Fruit fly (Drosophila melanogaster) whole organism, wandering third instar larva: ENCODE measurements around the gene alpha-PheRS.

Experiments used
- Abd-B ChIP-seq: fragments of >200 bp; optimal IDR thresholded peaks from 2 replicates; lab custom pipeline; 2017; ENCODE audit warnings: missing biosample characterization, missing genetic modification characterization
- CG32264 ChIP-seq: fragments of 200-800 bp; sonication (Bioruptor generic); optimal IDR thresholded peaks from 2 replicates; lab custom pipeline; 2016; ENCODE audit warnings: missing biosample characterization, missing genetic modification characterization
- CG9705 ChIP-seq: fragments of 200-800 bp; sonication (Bioruptor generic); optimal IDR thresholded peaks from 2 replicates; lab custom pipeline; 2018; ENCODE audit warnings: missing biosample characterization, mild to moderate bottlenecking, missing genetic modification characterization
- CrebA ChIP-seq: fragments of 200-800 bp; sonication (Bioruptor generic); optimal IDR thresholded peaks from 2 replicates; lab custom pipeline; 2016; ENCODE audit warnings: missing biosample characterization, mild to moderate bottlenecking, missing genetic modification characterization, borderline replicate concordance
- Dfd ChIP-seq: fragments of >200 bp; optimal IDR thresholded peaks from 2 replicates; lab custom pipeline; 2017; ENCODE audit warnings: missing biosample characterization, missing genetic modification characterization
- Dif ChIP-seq: fragments of 200-275, 200-300 bp; sonication (Bioruptor generic); optimal IDR thresholded peaks from 2 replicates; lab custom pipeline; 2018; ENCODE audit warnings: missing biosample characterization, missing genetic modification characterization; ENCODE audit not compliant: partially characterized antibody
- GATAd ChIP-seq: sonication (Bioruptor generic); optimal IDR thresholded peaks from 2 replicates; lab custom pipeline; 2016; ENCODE audit warnings: missing biosample characterization, missing genetic modification characterization
- HLH106 ChIP-seq: fragments of 200-800 bp; optimal IDR thresholded peaks from 3 replicates; lab custom pipeline; 2019; ENCODE audit warnings: missing biosample characterization, mild to moderate bottlenecking, missing genetic modification characterization, moderate library complexity
- Hnf4 ChIP-seq: fragments of 200-800 bp; sonication (Bioruptor generic); optimal IDR thresholded peaks from 2 replicates; lab custom pipeline; 2016; ENCODE audit warnings: missing biosample characterization, mild to moderate bottlenecking, missing genetic modification characterization
- Hr78 ChIP-seq: fragments of >200 bp; optimal IDR thresholded peaks from 2 replicates; lab custom pipeline; 2017; ENCODE audit warnings: missing biosample characterization, missing genetic modification characterization
- Hr83 ChIP-seq: fragments of 200-300 bp; sonication (Bioruptor generic); optimal IDR thresholded peaks from 2 replicates; lab custom pipeline; 2016; ENCODE audit warnings: missing biosample characterization, mild to moderate bottlenecking, missing genetic modification characterization, moderate library complexity; ENCODE audit not compliant: poor library complexity, severe bottlenecking
- Jra ChIP-seq: sonication (Bioruptor generic); optimal IDR thresholded peaks from 2 replicates; lab custom pipeline; 2016; ENCODE audit warnings: missing biosample characterization, missing genetic modification characterization
- Mio ChIP-seq: sonication (Bioruptor generic); optimal IDR thresholded peaks from 2 replicates; lab custom pipeline; 2016; ENCODE audit warnings: missing biosample characterization, missing genetic modification characterization
- Myc ChIP-seq: fragments of >200 bp; optimal IDR thresholded peaks from 2 replicates; lab custom pipeline; 2017
- N ChIP-seq: fragments of >200 bp; optimal IDR thresholded peaks from 2 replicates; lab custom pipeline; 2018; ENCODE audit warnings: missing biosample characterization, missing external identifiers, missing genetic modification characterization
- OdsH ChIP-seq: fragments of 200-800 bp; sonication (Bioruptor generic); optimal IDR thresholded peaks from 2 replicates; lab custom pipeline; 2016; ENCODE audit warnings: missing biosample characterization, mild to moderate bottlenecking, missing genetic modification characterization
- Rel ChIP-seq, 2 experiments: fragments of 200-800 bp; sonication (Bioruptor generic) in 1 of 2; optimal IDR thresholded peaks; 2 replicates in 1 of 2; 3 replicates in 1 of 2; lab custom pipeline; 2016 to 2019; ENCODE audit warnings: mild to moderate bottlenecking in 2 of 2, missing biosample characterization in 2 of 2, missing genetic modification characterization in 2 of 2, moderate library complexity in 1 of 2
- Sp1 ChIP-seq: fragments of 200-800 bp; sonication (Bioruptor generic); optimal IDR thresholded peaks from 3 replicates; lab custom pipeline; 2019; ENCODE audit warnings: missing biosample characterization, mild to moderate bottlenecking, missing genetic modification characterization, moderate library complexity
- Vsx2 ChIP-seq: fragments of 200-300, 225-300 bp; sonication (Bioruptor generic); optimal IDR thresholded peaks from 2 replicates; lab custom pipeline; 2018; ENCODE audit warnings: missing biosample characterization, missing genetic modification characterization; ENCODE audit not compliant: partially characterized antibody
- br ChIP-seq: fragments of 200-800 bp; sonication (Bioruptor generic); optimal IDR thresholded peaks from 2 replicates; lab custom pipeline; 2016; ENCODE audit warnings: missing biosample characterization, missing genetic modification characterization
- brk ChIP-seq: fragments of 200-800 bp; sonication (Bioruptor generic); optimal IDR thresholded peaks from 2 replicates; lab custom pipeline; 2016; ENCODE audit warnings: missing biosample characterization, mild to moderate bottlenecking, missing genetic modification characterization
- dl ChIP-seq, 2 experiments: fragments of 175-275, 200-275 bp in 1 of 2; fragments of 200-275 bp in 1 of 2; sonication (Bioruptor generic); optimal IDR thresholded peaks; lab custom pipeline; 2018; ENCODE audit warnings: mild to moderate bottlenecking in 2 of 2, missing biosample characterization in 2 of 2, missing genetic modification characterization in 2 of 2, moderate library complexity in 2 of 2; ENCODE audit not compliant: partially characterized antibody in 2 of 2, insufficient read depth in 1 of 2
- dmrt93B ChIP-seq: fragments of 200-800 bp; sonication (Bioruptor generic); optimal IDR thresholded peaks from 2 replicates; lab custom pipeline; 2018; ENCODE audit warnings: missing biosample characterization, mild to moderate bottlenecking, missing genetic modification characterization
- dsf ChIP-seq: sonication (Bioruptor generic); optimal IDR thresholded peaks from 2 replicates; lab custom pipeline; 2016; ENCODE audit warnings: missing biosample characterization, missing genetic modification characterization, borderline replicate concordance
- ey ChIP-seq: fragments of 200-800 bp; sonication (Bioruptor generic); optimal IDR thresholded peaks from 2 replicates; lab custom pipeline; 2016; ENCODE audit warnings: missing biosample characterization, missing genetic modification characterization
- foxo ChIP-seq, 2 experiments: fragments of 200-800 bp; sonication (Bioruptor generic); optimal IDR thresholded peaks; 2 replicates in 1 of 2; 3 replicates in 1 of 2; lab custom pipeline; 2016 to 2017; ENCODE audit warnings: missing biosample characterization in 2 of 2, missing genetic modification characterization in 2 of 2
- fru ChIP-seq: fragments of 200-800 bp; sonication (Bioruptor generic); optimal IDR thresholded peaks from 3 replicates; lab custom pipeline; 2016; ENCODE audit warnings: missing biosample characterization, mild to moderate bottlenecking, missing genetic modification characterization
- h ChIP-seq: fragments of 200-800 bp; sonication (Bioruptor generic); optimal IDR thresholded peaks from 3 replicates; lab custom pipeline; 2016; ENCODE audit warnings: missing biosample characterization, mild to moderate bottlenecking, missing genetic modification characterization
- jim ChIP-seq: fragments of 175-275, 200-325 bp; sonication (Bioruptor generic); optimal IDR thresholded peaks from 2 replicates; lab custom pipeline; 2016; ENCODE audit warnings: missing biosample characterization, mild to moderate bottlenecking, missing genetic modification characterization
- lola ChIP-seq: fragments of >200 bp; optimal IDR thresholded peaks from 2 replicates; lab custom pipeline; 2017; ENCODE audit warnings: missing biosample characterization, missing genetic modification characterization
- pan ChIP-seq: fragments of >200 bp; optimal IDR thresholded peaks from 2 replicates; lab custom pipeline; 2017
- psq ChIP-seq: fragments of 200-800 bp; sonication (Bioruptor generic); optimal IDR thresholded peaks from 3 replicates; lab custom pipeline; 2017; ENCODE audit warnings: missing biosample characterization, mild to moderate bottlenecking, missing genetic modification characterization, moderate library complexity
- rgr ChIP-seq: fragments of 200-800 bp; sonication (Bioruptor generic); optimal IDR thresholded peaks from 3 replicates; lab custom pipeline; 2016; ENCODE audit warnings: missing biosample characterization, mild to moderate bottlenecking, missing genetic modification characterization
- sage ChIP-seq: fragments of 200-800 bp; sonication (Bioruptor generic); optimal IDR thresholded peaks from 2 replicates; lab custom pipeline; 2016; ENCODE audit warnings: missing biosample characterization, mild to moderate bottlenecking, missing genetic modification characterization
- sv ChIP-seq: fragments of 200-800 bp; sonication (Bioruptor generic); optimal IDR thresholded peaks from 3 replicates; lab custom pipeline; 2016; ENCODE audit warnings: missing biosample characterization, missing genetic modification characterization
- tai ChIP-seq: sonication (Bioruptor generic); optimal IDR thresholded peaks from 2 replicates; lab custom pipeline; 2016; ENCODE audit warnings: missing biosample characterization, missing genetic modification characterization
- usp ChIP-seq: fragments of >200 bp; optimal IDR thresholded peaks from 2 replicates; lab custom pipeline; 2017; ENCODE audit warnings: missing biosample characterization, missing genetic modification characterization
- woc ChIP-seq: sonication (Bioruptor generic); optimal IDR thresholded peaks from 2 replicates; lab custom pipeline; 2016; ENCODE audit warnings: missing biosample characterization, mild to moderate bottlenecking, missing genetic modification characterization

Gene alpha-PheRS

DNA sequence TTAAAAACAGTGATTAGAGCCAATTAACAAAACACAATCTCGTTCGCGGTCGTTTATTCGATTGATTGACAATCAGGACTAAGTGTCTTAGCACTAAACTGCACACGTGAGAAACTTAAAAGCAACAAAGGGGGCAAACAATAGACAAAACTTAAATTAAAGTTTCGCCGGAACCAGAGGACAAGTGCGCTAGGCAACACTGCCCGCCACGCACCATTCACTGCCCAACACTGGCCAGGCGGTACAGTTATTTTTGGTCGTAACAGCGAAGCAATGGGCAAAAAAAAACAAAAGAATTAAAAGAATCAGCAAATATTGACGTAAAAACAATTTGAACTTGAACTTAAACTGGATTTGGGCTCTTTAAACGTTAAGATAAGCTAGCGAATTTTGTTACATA is 8.1 kb downstream of the alpha-PheRS start:
- TF ChIP-seq lola (GFP tag; lab: Kevin White, UChicago): no peak
- TF ChIP-seq dmrt93B (GFP tag; lab: Kevin White, UChicago): no peak
- no peak for TF ChIP-seq woc (GFP tag; lab: Kevin White, UChicago)
- no peak for TF ChIP-seq HLH106 (tag; lab: Kevin White, UChicago)
- TF ChIP-seq sage (GFP tag; lab: Kevin White, UChicago): no peak
- no peak for TF ChIP-seq h
- no peak for TF ChIP-seq Jra (GFP tag; lab: Kevin White, UChicago)
- no peak for TF ChIP-seq Dfd (GFP tag; lab: Kevin White, UChicago)
- TF ChIP-seq jim (GFP tag; lab: Kevin White, UChicago): no peak
- no peak for TF ChIP-seq Dif (GFP tag; lab: Kevin White, UChicago)
- TF ChIP-seq sv (GFP tag; lab: Kevin White, UChicago): no peak
- no peak for TF ChIP-seq br (GFP tag; lab: Kevin White, UChicago)
- TF ChIP-seq fru: no peak
- no peak for TF ChIP-seq CG32264 (GFP tag; lab: Kevin White, UChicago)
- no peak for TF ChIP-seq CrebA (GFP tag; lab: Kevin White, UChicago)

- TF ChIP-seq Hr83 (no peak), Vsx2 (GFP tag; lab: Kevin White, UChicago) (no peak), GATAd (GFP tag; lab: Kevin White, UChicago) (no peak), CG9705 (GFP tag; lab: Kevin White, UChicago) (no peak), ey (no peak), tai (GFP tag; lab: Kevin White, UChicago) (no peak), Jra (GFP tag; lab: Kevin White, UChicago) (no peak), CrebA (GFP tag; lab: Kevin White, UChicago) (no peak), fru (no peak), HLH106 (tag; lab: Kevin White, UChicago) (no peak)
These were observed 10.0 kb downstream of the alpha-PheRS start, which contains the start of the genes cyr and CG2120 for dm6 chrX:8135420-8135874. cyr (minus strand) TSS chrX:8135713. CG2120 (plus strand) TSS chrX:8135824.

dm6 chrX:8131693-8132313 is 13.6 kb downstream of the alpha-PheRS start, which contains the start of gene CG10958:
CG10958 (plus strand) TSS chrX:8132285.
- no peak for TF ChIP-seq Abd-B
- TF ChIP-seq h: peak; percentile 79
- no peak for TF ChIP-seq dmrt93B (GFP tag; lab: Kevin White, UChicago)
- no peak for TF ChIP-seq brk
- no peak for TF ChIP-seq pan (lab: Kevin White, UChicago)
- no peak for TF ChIP-seq woc (GFP tag; lab: Kevin White, UChicago)
- no peak for TF ChIP-seq CG32264 (GFP tag; lab: Kevin White, UChicago)
- no peak for TF ChIP-seq dl (GFP tag; optimal IDR thresholded peaks at IDR 0.05; lab: Kevin White, UChicago; ENCODE audit: insufficient read depth in 1 of 2, partially characterized antibody in 2 of 2)
- no peak for TF ChIP-seq jim (GFP tag; lab: Kevin White, UChicago)
- TF ChIP-seq CG9705 (GFP tag; lab: Kevin White, UChicago): no peak
- peak; percentile 47 for TF ChIP-seq HLH106 (tag; lab: Kevin White, UChicago)
- TF ChIP-seq Vsx2 (GFP tag; lab: Kevin White, UChicago): no peak
- TF ChIP-seq Mio (GFP tag; lab: Kevin White, UChicago): no peak
- no peak for TF ChIP-seq CrebA (GFP tag; lab: Kevin White, UChicago)
- no peak for TF ChIP-seq Rel (GFP tag; optimal IDR thresholded peaks at IDR 0.05; lab: Kevin White, UChicago)
- no peak for TF ChIP-seq Rel (tag; optimal IDR thresholded peaks at IDR 0.05; lab: Kevin White, UChicago)
- peak; percentile 60 for TF ChIP-seq br (GFP tag; lab: Kevin White, UChicago)
- peak; percentile 65 for TF ChIP-seq fru
- peak; percentile 32 for TF ChIP-seq sage (GFP tag; lab: Kevin White, UChicago)
- TF ChIP-seq sv (GFP tag; lab: Kevin White, UChicago): no peak
- no peak for TF ChIP-seq lola (GFP tag; lab: Kevin White, UChicago)
- TF ChIP-seq foxo (GFP tag; optimal IDR thresholded peaks at IDR 0.05; lab: Kevin White, UChicago): peak in 1 of 2 experiments; percentile 81
- TF ChIP-seq Hr78: no peak
- TF ChIP-seq psq: peak; percentile 67
- no peak for TF ChIP-seq tai (GFP tag; lab: Kevin White, UChicago)
- TF ChIP-seq Hnf4 (GFP tag; lab: Kevin White, UChicago): peak; percentile 76
- TF ChIP-seq dsf (GFP tag; lab: Kevin White, UChicago): no peak
- TF ChIP-seq ey: peak; percentile 46
- TF ChIP-seq Sp1 (GFP tag; lab: Kevin White, UChicago): peak; percentile 54
- TF ChIP-seq Hr83: no peak
- TF ChIP-seq Dif (GFP tag; lab: Kevin White, UChicago): no peak
- TF ChIP-seq Dfd (GFP tag; lab: Kevin White, UChicago): no peak
- TF ChIP-seq rgr (GFP tag; lab: Kevin White, UChicago): peak; percentile 77
- TF ChIP-seq Jra (GFP tag; lab: Kevin White, UChicago): peak; percentile 52
- TF ChIP-seq N: no peak
- peak; percentile 75 for TF ChIP-seq OdsH
- peak; percentile 23 for TF ChIP-seq Myc (lab: Kevin White, UChicago)
- TF ChIP-seq usp (GFP tag; lab: Kevin White, UChicago): no peak
- TF ChIP-seq GATAd (GFP tag; lab: Kevin White, UChicago): peak; percentile 35
